Worm (Caenorhabditis elegans): Measurements from ENCODE around the gene sinh-1.

DNA sequence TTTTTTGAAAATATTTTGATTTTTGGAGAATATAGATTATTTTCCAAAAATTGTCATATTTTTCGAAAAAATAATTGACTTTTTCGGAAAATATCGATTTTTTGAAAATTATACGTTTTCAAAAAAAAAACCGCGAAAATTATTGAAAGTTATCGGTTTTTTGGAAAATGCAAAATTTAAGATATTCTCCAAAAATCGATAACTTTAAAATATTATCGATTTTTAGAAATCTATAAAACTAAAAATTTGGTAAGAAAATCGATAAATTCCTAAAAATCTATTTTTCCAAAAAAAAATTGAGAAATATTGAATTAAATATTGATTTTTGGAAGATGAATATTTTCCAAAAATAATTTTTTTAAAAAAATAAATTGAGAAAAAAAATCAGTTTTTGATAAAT is 29.0 kb downstream of the sinh-1 start:
- no peak for TF ChIP-seq egl-27 (tag; optimal IDR thresholded peaks at IDR 0.05)
- no peak for TF ChIP-seq ztf-4 (tag; optimal IDR thresholded peaks at IDR 0.05)
- TF ChIP-seq nhr-77 (tag; optimal IDR thresholded peaks at IDR 0.05) = no peak
